Worm (Caenorhabditis elegans) whole organism, L4 larva: Measurements from ENCODE around the gene cyp-13B1.

ENCODE experiments used
- Y5F2A.4 ChIP-seq: fragments of 200-800 bp; sonication (Bioruptor generic); optimal IDR thresholded peaks from 2 replicates; lab custom pipeline; 2018; ENCODE audit warnings: mild to moderate bottlenecking, missing genetic modification characterization, missing compliant biosample characterization
- Y75B8A.6 ChIP-seq: fragments of 200-800 bp; sonication (Bioruptor generic); IDR thresholded peaks from 2 replicates; pipeline ENCODE4 v1.3.6; 2022; ENCODE audit warnings: missing genetic modification reagents, missing genetic modification characterization, missing compliant biosample characterization
- ZK337.2 ChIP-seq: fragments of 200-800 bp; sonication (Bioruptor generic); IDR thresholded peaks from 2 replicates; pipeline ENCODE4 v1.3.6; 2022; ENCODE audit warnings: missing genetic modification reagents, missing genetic modification characterization, missing compliant biosample characterization
- aha-1 ChIP-seq: fragments of 150-350 bp; peaks from one replicate; lab custom pipeline; 2014; ENCODE audit warnings: missing biosample characterization, missing genetic modification characterization
- aly-2 ChIP-seq: sonication (generic microtip); optimal IDR thresholded peaks from 2 replicates; lab custom pipeline; 2018; ENCODE audit warnings: missing biosample characterization, missing genetic modification characterization
- ama-1 ChIP-seq: fragments of 150-350 bp; optimal IDR thresholded peaks from 2 replicates; lab custom pipeline; 2014; ENCODE audit warnings: inconsistent platforms, mixed read lengths
- ceh-32 ChIP-seq: sonication (generic microtip); optimal IDR thresholded peaks from 2 replicates; lab custom pipeline; 2016; ENCODE audit warnings: mild to moderate bottlenecking, missing genetic modification characterization, missing compliant biosample characterization; ENCODE audit not compliant: poor library complexity
- cey-2 ChIP-seq: sonication (generic microtip); optimal IDR thresholded peaks from 3 replicates; lab custom pipeline; 2017; ENCODE audit warnings: missing genetic modification characterization, mild to moderate bottlenecking, missing compliant biosample characterization, antibody characterized with exemption, borderline replicate concordance; ENCODE audit not compliant: insufficient read depth
- daf-12 ChIP-seq: fragments of 150-350 bp; optimal IDR thresholded peaks from 2 replicates; lab custom pipeline; 2014; ENCODE audit warnings: missing biosample characterization, missing genetic modification reagents, missing genetic modification characterization
- daf-16 ChIP-seq, 3 experiments: sonication (generic microtip); optimal IDR thresholded peaks; 2 replicates each; lab custom pipeline; 2016 to 2017; ENCODE audit warnings: missing genetic modification characterization in 3 of 3, missing genetic modification reagents in 3 of 3, mild to moderate bottlenecking in 2 of 3, missing compliant biosample characterization in 2 of 3, missing biosample characterization in 1 of 3, moderate library complexity in 1 of 3
- dmd-6 ChIP-seq: fragments of 200-800 bp; sonication (Bioruptor generic); IDR thresholded peaks from 2 replicates; pipeline ENCODE4 v1.3.6; 2022; ENCODE audit warnings: missing genetic modification reagents, missing genetic modification characterization, missing compliant biosample characterization
- dmd-8 ChIP-seq: fragments of 200-800 bp; sonication (Bioruptor generic); IDR thresholded peaks from 2 replicates; pipeline ENCODE4 v1.3.6; 2022; ENCODE audit warnings: missing genetic modification characterization, missing compliant biosample characterization
- duxl-1 ChIP-seq: sonication (generic microtip); optimal IDR thresholded peaks from 2 replicates; lab custom pipeline; 2016; ENCODE audit warnings: mild to moderate bottlenecking, missing genetic modification characterization, moderate library complexity, missing compliant biosample characterization; ENCODE audit not compliant: poor library complexity
- dve-1 ChIP-seq: sonication (generic microtip); optimal IDR thresholded peaks from 2 replicates; lab custom pipeline; 2017; ENCODE audit warnings: antibody characterized with exemption, mild to moderate bottlenecking, missing genetic modification characterization, missing compliant biosample characterization; ENCODE audit not compliant: insufficient read depth
- egl-27 ChIP-seq: sonication (generic microtip); optimal IDR thresholded peaks from 3 replicates; lab custom pipeline; 2017; ENCODE audit warnings: missing biosample characterization, missing genetic modification reagents, missing genetic modification characterization
- hif-1 ChIP-seq, 2 experiments: sonication (generic microtip); optimal IDR thresholded peaks; 2 replicates each; lab custom pipeline; 2016 to 2017; ENCODE audit warnings: missing compliant biosample characterization in 2 of 2, missing genetic modification characterization in 2 of 2, missing genetic modification reagents in 2 of 2, missing genotype in 2 of 2, mild to moderate bottlenecking in 1 of 2
- hlh-30 ChIP-seq: sonication (generic microtip); optimal IDR thresholded peaks from 2 replicates; lab custom pipeline; 2017; ENCODE audit warnings: antibody characterized with exemption, mild to moderate bottlenecking, missing genetic modification characterization, missing compliant biosample characterization; ENCODE audit not compliant: insufficient read depth
- jun-1 ChIP-seq: fragments of 150-350 bp; optimal IDR thresholded peaks from 2 replicates; lab custom pipeline; 2014; ENCODE audit warnings: missing biosample characterization, missing genetic modification reagents, missing genetic modification characterization
- lin-29 ChIP-seq: fragments of 200-800 bp; sonication (Bioruptor generic); IDR thresholded peaks from 2 replicates; pipeline ENCODE4 v1.3.6; 2022; ENCODE audit warnings: missing genetic modification reagents, missing genetic modification characterization, missing compliant biosample characterization
- lsy-2 ChIP-seq, 2 experiments: fragments of 150-350 bp in 1 of 2; sonication (generic microtip) in 1 of 2; optimal IDR thresholded peaks; 2 replicates each; lab custom pipeline; 2014 to 2017; ENCODE audit warnings: missing biosample characterization in 2 of 2, missing genetic modification characterization in 2 of 2
- madf-5 ChIP-seq, 2 experiments: fragments of 200-800 bp; sonication (Bioruptor generic); IDR thresholded peaks; 2 replicates each; pipeline ENCODE4 v1.3.6; 2022; ENCODE audit warnings: missing compliant biosample characterization in 2 of 2, missing genetic modification characterization in 2 of 2
- madf-9 ChIP-seq: fragments of 200-800 bp; sonication (Bioruptor generic); conservative IDR thresholded peaks from 2 replicates; pipeline ENCODE4 v1.3.6; 2022; ENCODE audit warnings: missing genetic modification reagents, missing genetic modification characterization, missing compliant biosample characterization
- mep-1 ChIP-seq: fragments of 150-350 bp; sonication (generic microtip); optimal IDR thresholded peaks from 3 replicates; lab custom pipeline; 2014; ENCODE audit warnings: missing biosample characterization, missing genetic modification characterization
- nhr-111 ChIP-seq: fragments of 200-800 bp; sonication (Bioruptor generic); optimal IDR thresholded peaks from 2 replicates; lab custom pipeline; 2018; ENCODE audit warnings: mild to moderate bottlenecking, missing genetic modification characterization, missing compliant biosample characterization
- nhr-25 ChIP-seq: sonication (generic microtip); optimal IDR thresholded peaks from 2 replicates; lab custom pipeline; 2017; ENCODE audit warnings: missing genetic modification characterization, mild to moderate bottlenecking, missing compliant biosample characterization, antibody characterized with exemption, moderate library complexity, borderline replicate concordance; ENCODE audit not compliant: insufficient read depth
- nhr-41 ChIP-seq: fragments of 200-800 bp; sonication (Bioruptor generic); IDR thresholded peaks from 2 replicates; pipeline ENCODE4 v1.3.6; 2022; ENCODE audit warnings: missing genetic modification reagents, missing genetic modification characterization, missing compliant biosample characterization
- unc-130 ChIP-seq: sonication (generic microtip); optimal IDR thresholded peaks from 2 replicates; lab custom pipeline; 2016; ENCODE audit warnings: missing genetic modification reagents, missing genetic modification characterization, missing compliant biosample characterization
- unc-62 ChIP-seq, 3 experiments: fragments of 150-350 bp in 1 of 3; sonication (generic microtip); optimal IDR thresholded peaks in 2 of 3; peaks in 1 of 3; 1 replicate in 1 of 3; 2 replicates in 2 of 3; lab custom pipeline; 2014 to 2017; ENCODE audit warnings: missing biosample characterization in 3 of 3, missing genetic modification characterization in 3 of 3, missing genetic modification reagents in 3 of 3, missing genotype in 1 of 3
- zag-1 ChIP-seq: fragments of 150-350 bp; optimal IDR thresholded peaks from 2 replicates; lab custom pipeline; 2014; ENCODE audit warnings: missing biosample characterization, missing genetic modification characterization
- zip-2 ChIP-seq: fragments of 150-350 bp; optimal IDR thresholded peaks from 2 replicates; lab custom pipeline; 2014; ENCODE audit warnings: missing biosample characterization, missing genetic modification characterization
- ztf-11 ChIP-seq: fragments of 150-350 bp; optimal IDR thresholded peaks from 2 replicates; lab custom pipeline; 2014; ENCODE audit warnings: missing biosample characterization, missing genetic modification characterization
- ztf-7 ChIP-seq: fragments of 150-350 bp; optimal IDR thresholded peaks from 2 replicates; lab custom pipeline; 2014; ENCODE audit warnings: missing biosample characterization, missing genetic modification characterization

The cyp-13B1 gene

DNA sequence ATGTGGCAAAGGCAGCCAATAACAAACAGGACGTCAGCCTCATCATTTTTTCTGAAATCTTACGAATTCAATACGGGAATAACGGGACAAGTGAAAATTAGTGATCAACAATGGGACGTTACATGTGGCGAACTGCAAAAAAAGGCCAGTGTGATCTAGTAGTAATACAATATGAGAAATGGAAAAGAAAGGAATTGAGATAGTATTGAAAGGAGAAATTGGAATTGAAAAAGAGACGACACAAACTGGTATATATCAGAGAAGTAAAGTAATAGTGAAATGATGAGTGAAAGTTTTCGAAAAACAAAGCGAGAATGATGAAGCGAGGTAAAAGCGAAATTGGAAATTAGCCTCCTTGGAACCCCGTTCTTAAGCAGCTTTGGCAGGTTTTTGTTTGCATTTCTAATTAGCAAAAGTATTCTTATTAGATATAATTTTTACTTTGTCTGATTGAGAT is 21.9 kb downstream of the cyp-13B1 start, which contains the start of gene C49F8.3:
C49F8.3 (minus strand) TSS at position 51 of the 457 bp plus-strand sequence.
- TF ChIP-seq cey-2 (tag; lab: Kevin White, UChicago) (no peak), nhr-25 (tag; lab: Kevin White, UChicago) (peak; percentile 1), unc-62 (GFP tag; optimal IDR thresholded peaks at IDR 0.05 in 1 of 2; lab: Kevin White, UChicago) (peak in 1 of 2 experiments; percentile 11), unc-62 (tag; optimal IDR thresholded peaks at IDR 0.05; lab: Kevin White, UChicago) (no peak)

DNA sequence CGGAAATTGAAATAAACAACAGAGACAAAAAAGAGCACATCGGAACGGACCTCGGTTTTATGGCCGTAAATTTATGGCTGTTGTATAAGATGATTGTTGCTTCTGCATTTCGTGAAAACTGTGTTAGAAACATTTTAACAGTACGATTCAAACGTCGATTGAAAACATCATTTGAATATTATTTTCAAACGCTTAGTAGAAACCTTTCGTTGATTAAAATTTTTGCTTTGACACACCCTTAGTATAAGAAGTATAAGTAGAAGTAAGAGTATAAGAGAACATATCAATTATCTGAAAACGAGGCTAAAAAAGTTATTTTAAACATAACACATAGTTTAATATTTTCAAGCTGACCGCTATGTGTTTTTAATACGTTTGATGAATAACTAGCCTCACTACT is 24.7 kb downstream of the cyp-13B1 start:
- TF ChIP-seq egl-27 (tag; lab: Kevin White, UChicago) (no peak), unc-62 (GFP tag; optimal IDR thresholded peaks at IDR 0.05 in 1 of 2; lab: Kevin White, UChicago) (peak in 1 of 2 experiments; percentile 94), unc-62 (tag; optimal IDR thresholded peaks at IDR 0.05; lab: Kevin White, UChicago) (no peak)

DNA sequence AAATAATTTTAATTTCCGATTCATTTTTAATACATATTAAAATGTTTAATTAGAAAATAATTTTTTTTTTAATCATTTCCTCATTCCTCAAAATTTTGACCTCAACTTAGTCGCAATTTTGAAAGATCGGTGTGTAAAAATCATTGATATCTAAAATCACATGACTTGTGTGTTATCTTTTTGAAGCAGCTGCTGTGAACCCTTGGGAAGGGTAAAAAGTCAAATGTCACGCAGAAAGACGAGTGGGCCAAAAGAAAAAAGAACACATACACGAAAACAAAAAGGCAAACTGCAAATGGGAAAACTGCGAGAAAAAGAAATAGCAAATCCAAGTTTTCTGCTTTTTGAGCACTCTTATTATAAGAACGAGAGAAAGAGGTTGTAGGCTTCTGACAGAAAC is 26.2 kb downstream of the cyp-13B1 start:
- TF ChIP-seq dmd-6 (GFP tag; lab: Robert Waterston, UW) = no peak
- TF ChIP-seq lsy-2 (tag; optimal IDR thresholded peaks at IDR 0.05; lab: Kevin White, UChicago) = peak in 1 of 2 experiments; percentile 38
- peak in 1 of 2 experiments; percentile 12 for TF ChIP-seq daf-16 (GFP tag; optimal IDR thresholded peaks at IDR 0.05; lab: Kevin White, UChicago)
- no peak for TF ChIP-seq daf-16 (tag; optimal IDR thresholded peaks at IDR 0.05; lab: Kevin White, UChicago)
- TF ChIP-seq lin-29 (GFP tag; lab: Robert Waterston, UW) = no peak
- TF ChIP-seq unc-62 (GFP tag; optimal IDR thresholded peaks at IDR 0.05 in 1 of 2; lab: Kevin White, UChicago) = peak in 1 of 2 experiments; percentile 22
- no peak for TF ChIP-seq unc-62 (tag; optimal IDR thresholded peaks at IDR 0.05; lab: Kevin White, UChicago)
- TF ChIP-seq dmd-8 = no peak
- TF ChIP-seq hlh-30 (tag; lab: Kevin White, UChicago) = peak; percentile 81
- TF ChIP-seq hif-1 (tag; optimal IDR thresholded peaks at IDR 0.05; lab: Kevin White, UChicago) = peak in 1 of 2 experiments; percentile 42

DNA sequence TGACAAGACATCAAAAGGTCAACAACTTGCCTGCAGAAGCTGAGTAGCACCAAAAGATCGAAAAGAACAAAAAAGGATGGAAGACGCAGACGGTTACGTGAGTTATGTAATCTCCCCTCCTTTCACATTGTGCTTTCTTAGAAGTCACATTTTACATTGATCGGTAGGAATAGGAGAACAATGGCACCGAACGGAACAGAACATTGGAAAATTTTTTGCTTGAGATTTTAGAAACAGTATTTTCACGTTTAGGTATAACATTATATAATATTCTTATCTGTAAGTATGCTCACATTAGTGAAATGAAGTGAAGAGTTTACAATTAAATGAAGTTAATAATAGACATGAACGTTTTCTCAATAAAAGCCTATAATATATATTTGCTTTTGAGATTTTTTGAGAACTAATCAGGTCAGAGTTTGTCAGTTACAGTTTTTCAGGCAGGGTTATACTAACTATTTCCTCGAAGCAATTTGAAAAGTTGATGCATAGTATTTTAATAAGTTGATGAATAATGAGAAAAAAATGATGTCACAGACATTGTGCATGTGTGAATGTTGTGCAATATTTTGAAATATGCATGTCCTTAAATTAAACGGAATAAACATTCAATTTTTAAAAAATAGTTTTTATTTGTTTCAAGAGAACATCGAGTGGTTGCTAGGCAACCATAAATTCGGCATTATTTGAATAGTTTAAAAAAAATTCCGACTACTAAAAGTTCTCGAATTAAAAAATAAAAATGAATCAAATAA is 28.3 kb downstream of the cyp-13B1 start:
- TF ChIP-seq egl-27 (tag; lab: Kevin White, UChicago) (no peak), hlh-30 (tag; lab: Kevin White, UChicago) (peak; percentile 0), aha-1 (tag; lab: Kevin White, UChicago) (peak; percentile 95), mep-1 (no peak), ZK337.2 (GFP tag; lab: Robert Waterston, UW) (no peak), madf-5 (GFP tag; IDR thresholded peaks at IDR 0.05; lab: Robert Waterston, UW) (no peak), aly-2 (tag; lab: Kevin White, UChicago) (no peak), jun-1 (tag; lab: Kevin White, UChicago) (no peak), nhr-41 (no peak), daf-12 (tag; lab: Kevin White, UChicago) (no peak), ztf-11 (no peak), Y75B8A.6 (GFP tag; lab: Robert Waterston, UW) (no peak), ama-1 (lab: Kevin White, UChicago) (no peak), nhr-111 (GFP tag; lab: Kevin White, UChicago) (no peak), unc-62 (GFP tag; optimal IDR thresholded peaks at IDR 0.05 in 1 of 2; lab: Kevin White, UChicago) (peak in 1 of 2 experiments; percentile 29), unc-62 (tag; optimal IDR thresholded peaks at IDR 0.05; lab: Kevin White, UChicago) (no peak), duxl-1 (tag; lab: Kevin White, UChicago) (no peak), unc-130 (GFP tag; lab: Kevin White, UChicago) (no peak), zag-1 (tag; lab: Kevin White, UChicago) (no peak), ztf-7 (tag; lab: Kevin White, UChicago) (no peak), ceh-32 (tag; lab: Kevin White, UChicago) (no peak), Y5F2A.4 (GFP tag; lab: Kevin White, UChicago) (no peak), zip-2 (peak; percentile 95), dve-1 (no peak), madf-9 (GFP tag; lab: Robert Waterston, UW) (no peak)
- TF ChIP-seq, all 104 proteins: peak for 4
